Worm (Caenorhabditis elegans) whole organism, L3 larva: Measurements from ENCODE around the gene W09C2.9.
A peak's percentile ranks its signal among the peaks of the same experiment; 100 is the strongest.

Experiments
- ZK546.5 ChIP-seq: sonication (generic microtip); optimal IDR thresholded peaks from 2 replicates; lab custom pipeline; 2017; ENCODE audit warnings: missing biosample characterization, missing genetic modification characterization
- aly-2 ChIP-seq: fragments of 150-350 bp; optimal IDR thresholded peaks from 2 replicates; lab custom pipeline; 2014; ENCODE audit warnings: missing biosample characterization, missing genetic modification characterization
- ama-1 ChIP-seq: fragments of 150-350 bp; optimal IDR thresholded peaks from 2 replicates; lab custom pipeline; 2018
- egl-27 ChIP-seq: sonication (generic microtip); optimal IDR thresholded peaks from 4 replicates; lab custom pipeline; 2017; ENCODE audit warnings: missing biosample characterization, missing genetic modification reagents, missing genetic modification characterization
- egl-5 ChIP-seq: fragments of 150-350 bp; optimal IDR thresholded peaks from 2 replicates; lab custom pipeline; 2017; ENCODE audit warnings: missing biosample characterization, missing genetic modification reagents, missing genetic modification characterization, inconsistent platforms
- fkh-10 ChIP-seq: sonication (generic microtip); optimal IDR thresholded peaks from 2 replicates; lab custom pipeline; 2017; ENCODE audit warnings: missing biosample characterization, missing genetic modification reagents, missing genetic modification characterization
- fos-1 ChIP-seq: fragments of 150-350 bp; optimal IDR thresholded peaks from 2 replicates; lab custom pipeline; 2014; ENCODE audit warnings: missing biosample characterization, missing genetic modification characterization
- nhr-11 ChIP-seq: fragments of 150-350 bp; optimal IDR thresholded peaks from 2 replicates; lab custom pipeline; 2014; ENCODE audit warnings: missing biosample characterization, missing genetic modification characterization
- nhr-237 ChIP-seq: fragments of 150-350 bp; optimal IDR thresholded peaks from 2 replicates; lab custom pipeline; 2014; ENCODE audit warnings: missing biosample characterization, missing genetic modification characterization
- nhr-28 ChIP-seq: fragments of 150-350 bp; optimal IDR thresholded peaks from 2 replicates; lab custom pipeline; 2014; ENCODE audit warnings: missing biosample characterization, missing genetic modification characterization
- nhr-76 ChIP-seq: fragments of 150-350 bp; sonication (generic microtip); optimal IDR thresholded peaks from 5 replicates; lab custom pipeline; 2014; ENCODE audit warnings: missing biosample characterization, missing genetic modification characterization
- pha-4 ChIP-seq: fragments of 150-350 bp; optimal IDR thresholded peaks from 2 replicates; lab custom pipeline; 2014; ENCODE audit warnings: missing biosample characterization, missing genetic modification reagents, missing genetic modification characterization
- sea-2 ChIP-seq: fragments of 150-350 bp; sonication (generic microtip); optimal IDR thresholded peaks from 4 replicates; lab custom pipeline; 2014; ENCODE audit warnings: missing biosample characterization, missing genetic modification reagents, missing genetic modification characterization
- zag-1 ChIP-seq: fragments of 150-350 bp; optimal IDR thresholded peaks from 2 replicates; lab custom pipeline; 2014; ENCODE audit warnings: missing biosample characterization, missing genetic modification characterization

- TF ChIP-seq egl-5 (tag; lab: Kevin White, UChicago) (no peak), nhr-11 (no peak), pha-4 (tag; lab: Kevin White, UChicago) (peak; percentile 8), nhr-76 (no peak), nhr-28 (tag; lab: Kevin White, UChicago) (no peak), aly-2 (tag; lab: Kevin White, UChicago) (no peak), ZK546.5 (tag; lab: Kevin White, UChicago) (no peak), zag-1 (tag; lab: Kevin White, UChicago) (no peak), ama-1 (lab: Kevin White, UChicago) (no peak), nhr-237 (tag; lab: Kevin White, UChicago) (no peak), sea-2 (GFP tag; lab: Kevin White, UChicago) (no peak), fos-1 (tag; lab: Kevin White, UChicago) (no peak), fkh-10 (GFP tag; lab: Kevin White, UChicago) (no peak), egl-27 (no peak)
These were observed 24.7 kb upstream of the W09C2.9 start, which contains the start of gene amph-1 for ce11 chrIV:9647789-9648361.
